Fruit fly (Drosophila melanogaster) whole organism, embryonic: Measurements from ENCODE around the gene CG14125.

Source experiments
- CG10147 ChIP-seq: fragments of 200-800 bp; sonication (Bioruptor generic); optimal IDR thresholded peaks from 2 replicates; lab custom pipeline; 2019; ENCODE audit warnings: missing biosample characterization, mild to moderate bottlenecking, missing genetic modification characterization, moderate library complexity
- CG10654 ChIP-seq: fragments of 200-800 bp; sonication (Bioruptor generic); optimal IDR thresholded peaks from 2 replicates; lab custom pipeline; 2016; ENCODE audit warnings: missing biosample characterization, missing genetic modification characterization
- CG12659 ChIP-seq: fragments of 200-800 bp; sonication (Bioruptor generic); optimal IDR thresholded peaks from 3 replicates; lab custom pipeline; 2017; ENCODE audit warnings: mild to moderate bottlenecking, missing biosample characterization, missing genetic modification reagents, missing genetic modification characterization
- CG3726 ChIP-seq: fragments of 200-800 bp; sonication (Bioruptor generic); IDR thresholded peaks from 3 replicates; pipeline ENCODE4, ENCODE4 v1.3.6; 2022; ENCODE audit warnings: missing biosample characterization, missing genetic modification characterization
- Kr ChIP-seq: fragments of 200-800 bp; sonication (Bioruptor generic); optimal IDR thresholded peaks from 2 replicates; lab custom pipeline; 2017; ENCODE audit warnings: missing biosample characterization, mild to moderate bottlenecking, missing genetic modification characterization
- br ChIP-seq: fragments of >200 bp; optimal IDR thresholded peaks from 2 replicates; lab custom pipeline; 2017
- eve ChIP-seq, 2 experiments: fragments of >200 bp; optimal IDR thresholded peaks; 2 replicates each; lab custom pipeline; 2017; ENCODE audit warnings: missing biosample characterization in 2 of 2, missing genetic modification characterization in 2 of 2
- knrl ChIP-seq: fragments of 200-800 bp; sonication (Bioruptor generic); IDR thresholded peaks from 3 replicates; pipeline ENCODE4 v1.3.6; 2022; ENCODE audit warnings: missing biosample characterization, missing genetic modification characterization; ENCODE audit not compliant: partially characterized antibody
- nmo ChIP-seq: fragments of 200-800 bp; sonication (Bioruptor generic); optimal IDR thresholded peaks from 2 replicates; lab custom pipeline; 2018; ENCODE audit warnings: missing biosample characterization, mild to moderate bottlenecking, missing genetic modification characterization, moderate library complexity
- unc-4 ChIP-seq: fragments of 200-800 bp; sonication (Bioruptor generic); IDR thresholded peaks from 2 replicates; pipeline ENCODE4 v1.3.6; 2022; ENCODE audit warnings: missing biosample characterization, missing genetic modification characterization; ENCODE audit not compliant: partially characterized antibody
- zen2 ChIP-seq: fragments of 200-800 bp; sonication (Bioruptor generic); IDR thresholded peaks from 3 replicates; pipeline ENCODE4 v1.3.6; 2022; ENCODE audit warnings: missing biosample characterization, missing genetic modification characterization; ENCODE audit not compliant: partially characterized antibody

DNA sequence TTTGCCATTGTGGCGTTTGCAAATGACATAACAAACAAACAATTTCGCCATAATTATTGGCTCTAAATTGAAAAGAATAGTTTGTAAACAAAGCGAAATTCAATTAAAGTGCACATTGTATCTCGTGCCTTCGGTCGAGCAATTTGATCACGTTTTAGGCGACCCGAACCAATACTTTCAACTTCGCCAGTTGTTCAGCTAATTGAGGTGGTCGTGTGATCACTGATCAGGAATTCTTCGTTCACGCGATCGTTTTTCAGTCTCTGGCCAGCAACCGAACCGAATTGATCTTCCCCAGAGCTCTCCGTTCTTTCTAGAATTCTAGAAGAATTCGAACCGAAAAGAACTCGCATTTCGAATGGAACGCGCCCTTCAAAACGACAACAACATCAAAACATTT, 29.4 kb downstream of the CG14125 start:
- TF ChIP-seq CG3726 (GFP tag; lab: Robert Waterston, UW) (no peak), eve (GFP tag; optimal IDR thresholded peaks at IDR 0.05; lab: Kevin White, UChicago) (no peak), unc-4 (GFP tag; lab: Robert Waterston, UW) (no peak), CG12659 (GFP tag; lab: Kevin White, UChicago) (no peak), nmo (GFP tag; lab: Kevin White, UChicago) (no peak), Kr (no peak), knrl (no peak), br (lab: Kevin White, UChicago) (no peak), CG10654 (GFP tag; lab: Kevin White, UChicago) (no peak), CG10147 (no peak), zen2 (GFP tag; lab: Robert Waterston, UW) (no peak)
